Worm (Caenorhabditis elegans) whole organism, L1 larva: ENCODE results near the gene hlh-11.

Experiments used
- ceh-82 ChIP-seq, 3 experiments: fragments of 150-350 bp in 1 of 3; sonication (generic microtip) in 2 of 3; optimal IDR thresholded peaks; 2 replicates each; lab custom pipeline; 2014 to 2017; ENCODE audit warnings: missing biosample characterization in 3 of 3, missing genetic modification characterization in 3 of 3
- dpl-1 ChIP-seq, 3 experiments: fragments of 150-350 bp in 2 of 3; sonication (generic microtip) in 1 of 3; optimal IDR thresholded peaks; 2 replicates each; lab custom pipeline; 2014 to 2017; ENCODE audit warnings: missing biosample characterization in 3 of 3, missing genetic modification characterization in 3 of 3, missing genetic modification reagents in 3 of 3
- elt-3 ChIP-seq, 6 experiments: fragments of 150-350 bp in 1 of 6; sonication (generic microtip); optimal IDR thresholded peaks; 2 replicates each; lab custom pipeline; 2017 to 2018; ENCODE audit warnings: missing biosample characterization in 6 of 6, missing genetic modification characterization in 6 of 6, inconsistent platforms in 1 of 6
- lin-15B ChIP-seq: fragments of 150-350 bp; sonication (generic microtip); optimal IDR thresholded peaks from 3 replicates; lab custom pipeline; 2014; ENCODE audit warnings: missing biosample characterization, missing genetic modification characterization
- lsy-2 ChIP-seq, 2 experiments: fragments of 150-350 bp; optimal IDR thresholded peaks; 2 replicates each; lab custom pipeline; 2014; ENCODE audit warnings: missing biosample characterization in 2 of 2, missing genetic modification characterization in 2 of 2
- nhr-12 ChIP-seq: sonication (generic microtip); optimal IDR thresholded peaks from 2 replicates; lab custom pipeline; 2017; ENCODE audit warnings: missing biosample characterization, missing genetic modification characterization
- nhr-19 ChIP-seq: fragments of 200-800 bp; sonication (Bioruptor generic); conservative IDR thresholded peaks from 2 replicates; pipeline ENCODE4 v1.3.6; 2022; ENCODE audit warnings: missing genetic modification characterization, missing compliant biosample characterization
- nhr-237 ChIP-seq: fragments of 150-350 bp; optimal IDR thresholded peaks from 2 replicates; lab custom pipeline; 2014; ENCODE audit warnings: missing biosample characterization, missing genetic modification characterization
- nhr-47 ChIP-seq: sonication (generic microtip); optimal IDR thresholded peaks from 2 replicates; lab custom pipeline; 2016; ENCODE audit warnings: mild to moderate bottlenecking, missing genetic modification characterization, moderate library complexity, missing compliant biosample characterization
- unc-62 ChIP-seq: fragments of 150-350 bp; optimal IDR thresholded peaks from 2 replicates; lab custom pipeline; 2014; ENCODE audit warnings: missing biosample characterization, missing genetic modification reagents, missing genetic modification characterization
- unc-86 ChIP-seq: sonication (generic microtip); optimal IDR thresholded peaks from 2 replicates; lab custom pipeline; 2016; ENCODE audit warnings: missing genetic modification characterization, missing compliant biosample characterization

ce11 chrIII:9629054-9629453 lies 9.5 kb downstream of the hlh-11 start, which contains the start of gene tbg-1:
- TF ChIP-seq nhr-19 (GFP tag; lab: Robert Waterston, UW) (no peak), lin-15B (no peak), unc-62 (GFP tag; lab: Kevin White, UChicago) (no peak), ceh-82 (tag; optimal IDR thresholded peaks at IDR 0.05; lab: Kevin White, UChicago) (no peak), lsy-2 (tag; optimal IDR thresholded peaks at IDR 0.05; lab: Kevin White, UChicago) (no peak), elt-3 (tag; optimal IDR thresholded peaks at IDR 0.05; lab: Kevin White, UChicago) (no peak), unc-86 (tag; lab: Kevin White, UChicago) (no peak), nhr-47 (no peak), nhr-237 (no peak), dpl-1 (GFP tag; optimal IDR thresholded peaks at IDR 0.05; lab: Kevin White, UChicago) (no peak), nhr-12 (tag; lab: Kevin White, UChicago) (no peak)
